Worm (Caenorhabditis elegans) whole organism, late embryonic: ENCODE results near the gene atg-10.
A peak's percentile ranks its signal among the peaks of the same experiment; 100 is the strongest.

Experiments
- C08G9.2 ChIP-seq: sonication (generic microtip); optimal IDR thresholded peaks from 2 replicates; lab custom pipeline; 2016; ENCODE audit warnings: mild to moderate bottlenecking, missing genetic modification characterization, moderate library complexity, missing compliant biosample characterization
- C38D4.7 ChIP-seq: fragments of 200-800 bp; sonication (Bioruptor generic); optimal IDR thresholded peaks from 2 replicates; lab custom pipeline; 2018; ENCODE audit warnings: mild to moderate bottlenecking, missing genetic modification characterization, moderate library complexity, missing compliant biosample characterization
- ama-1 ChIP-seq: fragments of 150-350 bp; optimal IDR thresholded peaks from 2 replicates; lab custom pipeline; 2014
- ceh-22 ChIP-seq: sonication (generic microtip); optimal IDR thresholded peaks from 2 replicates; lab custom pipeline; 2017; ENCODE audit warnings: missing biosample characterization, missing genetic modification characterization
- ceh-24 ChIP-seq: sonication (generic microtip); optimal IDR thresholded peaks from 2 replicates; lab custom pipeline; 2016; ENCODE audit warnings: mild to moderate bottlenecking, missing genetic modification characterization, missing compliant biosample characterization
- ceh-31 ChIP-seq: sonication (generic microtip); optimal IDR thresholded peaks from 2 replicates; lab custom pipeline; 2016; ENCODE audit warnings: missing genetic modification characterization, missing compliant biosample characterization
- ceh-45 ChIP-seq: fragments of 200-800 bp; sonication (Bioruptor generic); IDR thresholded peaks from 2 replicates; pipeline ENCODE4 v1.3.6; 2022; ENCODE audit warnings: missing genetic modification reagents, missing genetic modification characterization, missing compliant biosample characterization
- ceh-48 ChIP-seq: sonication (generic microtip); optimal IDR thresholded peaks from 2 replicates; lab custom pipeline; 2016; ENCODE audit warnings: missing genetic modification characterization, inconsistent platforms, missing compliant biosample characterization
- ceh-6 ChIP-seq: fragments of 200-800 bp; sonication (Bioruptor generic); optimal IDR thresholded peaks from 2 replicates; lab custom pipeline; 2018; ENCODE audit warnings: mild to moderate bottlenecking, missing genetic modification characterization, missing compliant biosample characterization
- ceh-9 ChIP-seq: sonication (generic microtip); optimal IDR thresholded peaks from 2 replicates; lab custom pipeline; 2016; ENCODE audit warnings: mild to moderate bottlenecking, missing genetic modification characterization, inconsistent platforms, missing compliant biosample characterization
- che-1 ChIP-seq: sonication (generic microtip); optimal IDR thresholded peaks from 2 replicates; lab custom pipeline; 2016; ENCODE audit warnings: mild to moderate bottlenecking, missing genetic modification characterization, missing compliant biosample characterization
- dmd-4 ChIP-seq: sonication (generic microtip); optimal IDR thresholded peaks from 2 replicates; lab custom pipeline; 2016; ENCODE audit warnings: borderline replicate concordance, missing genetic modification characterization, missing compliant biosample characterization
- dve-1 ChIP-seq: sonication (generic microtip); optimal IDR thresholded peaks from 2 replicates; lab custom pipeline; 2017; ENCODE audit warnings: antibody characterized with exemption, mild to moderate bottlenecking, missing genetic modification characterization, missing compliant biosample characterization
- elt-4 ChIP-seq: sonication (generic microtip); optimal IDR thresholded peaks from 2 replicates; lab custom pipeline; 2016; ENCODE audit warnings: missing genetic modification characterization, missing compliant biosample characterization
- fax-1 ChIP-seq: sonication (generic microtip); optimal IDR thresholded peaks from 2 replicates; lab custom pipeline; 2016; ENCODE audit warnings: missing genotype, missing genetic modification characterization, missing compliant biosample characterization
- fkh-6 ChIP-seq: sonication (generic microtip); optimal IDR thresholded peaks from 2 replicates; lab custom pipeline; 2016; ENCODE audit warnings: missing genetic modification characterization, missing compliant biosample characterization
- hlh-13 ChIP-seq: fragments of 200-800 bp; sonication (Bioruptor generic); optimal IDR thresholded peaks from 2 replicates; lab custom pipeline; 2018; ENCODE audit warnings: mild to moderate bottlenecking, missing genetic modification characterization, missing compliant biosample characterization
- hlh-30 ChIP-seq: sonication (generic microtip); optimal IDR thresholded peaks from 2 replicates; lab custom pipeline; 2017; ENCODE audit warnings: antibody characterized with exemption, missing genetic modification characterization, missing compliant biosample characterization; ENCODE audit not compliant: insufficient read depth
- hlh-6 ChIP-seq: sonication (generic microtip); optimal IDR thresholded peaks from 2 replicates; lab custom pipeline; 2016; ENCODE audit warnings: missing genotype, missing genetic modification characterization, missing compliant biosample characterization
- hlh-8 ChIP-seq: sonication (generic microtip); optimal IDR thresholded peaks from 2 replicates; lab custom pipeline; 2016; ENCODE audit warnings: missing genotype, missing genetic modification characterization, missing compliant biosample characterization
- lin-11 ChIP-seq: fragments of 200-800 bp; sonication (Bioruptor generic); optimal IDR thresholded peaks from 2 replicates; lab custom pipeline; 2018; ENCODE audit warnings: mild to moderate bottlenecking, missing genetic modification characterization, missing compliant biosample characterization
- madf-2 ChIP-seq: sonication (generic microtip); optimal IDR thresholded peaks from 2 replicates; lab custom pipeline; 2017; ENCODE audit warnings: missing genetic modification characterization, missing compliant biosample characterization
- nhr-11 ChIP-seq: fragments of 150-350 bp; optimal IDR thresholded peaks from 2 replicates; lab custom pipeline; 2014; ENCODE audit warnings: missing biosample characterization, missing genetic modification characterization
- nhr-232 ChIP-seq: sonication (generic microtip); optimal IDR thresholded peaks from 2 replicates; lab custom pipeline; 2016; ENCODE audit warnings: missing genetic modification characterization, missing compliant biosample characterization
- odd-2 ChIP-seq: sonication (generic microtip); optimal IDR thresholded peaks from 2 replicates; lab custom pipeline; 2017; ENCODE audit warnings: antibody characterized with exemption, mild to moderate bottlenecking, missing genetic modification characterization, missing compliant biosample characterization
- pag-3 ChIP-seq: sonication (generic microtip); optimal IDR thresholded peaks from 2 replicates; lab custom pipeline; 2016; ENCODE audit warnings: missing compliant biosample characterization, missing genetic modification characterization, borderline replicate concordance
- pat-9 ChIP-seq: fragments of 200-800 bp; sonication (Bioruptor generic); optimal IDR thresholded peaks from 2 replicates; lab custom pipeline; 2018; ENCODE audit warnings: mild to moderate bottlenecking, missing genetic modification characterization, moderate library complexity, missing compliant biosample characterization
- pax-1 ChIP-seq: fragments of 150-350 bp; optimal IDR thresholded peaks from 2 replicates; lab custom pipeline; 2014; ENCODE audit warnings: missing biosample characterization, missing genetic modification characterization
- pha-2 ChIP-seq: sonication (generic microtip); optimal IDR thresholded peaks from 2 replicates; lab custom pipeline; 2017; ENCODE audit warnings: mild to moderate bottlenecking, missing genetic modification characterization, missing compliant biosample characterization
- ref-2 ChIP-seq: sonication (generic microtip); optimal IDR thresholded peaks from 2 replicates; lab custom pipeline; 2016; ENCODE audit warnings: missing genetic modification characterization, missing compliant biosample characterization
- rnt-1 ChIP-seq: sonication (generic microtip); optimal IDR thresholded peaks from 2 replicates; lab custom pipeline; 2016; ENCODE audit warnings: missing genetic modification characterization, missing compliant biosample characterization
- syd-9 ChIP-seq: sonication (generic microtip); optimal IDR thresholded peaks from 2 replicates; lab custom pipeline; 2016; ENCODE audit warnings: mild to moderate bottlenecking, missing genetic modification characterization, moderate library complexity, missing compliant biosample characterization
- tbx-2 ChIP-seq: sonication (generic microtip); optimal IDR thresholded peaks from 2 replicates; lab custom pipeline; 2016; ENCODE audit warnings: missing genetic modification characterization, missing compliant biosample characterization
- unc-42 ChIP-seq: sonication (generic microtip); optimal IDR thresholded peaks from 2 replicates; lab custom pipeline; 2016; ENCODE audit warnings: missing genotype, missing genetic modification characterization, missing compliant biosample characterization
- unc-55 ChIP-seq: sonication (generic microtip); optimal IDR thresholded peaks from 2 replicates; lab custom pipeline; 2017; ENCODE audit warnings: missing biosample characterization, missing genetic modification reagents, missing genetic modification characterization
- unc-86 ChIP-seq: sonication (generic microtip); optimal IDR thresholded peaks from 2 replicates; lab custom pipeline; 2016; ENCODE audit warnings: missing genetic modification characterization, missing compliant biosample characterization

Gene atg-10

DNA sequence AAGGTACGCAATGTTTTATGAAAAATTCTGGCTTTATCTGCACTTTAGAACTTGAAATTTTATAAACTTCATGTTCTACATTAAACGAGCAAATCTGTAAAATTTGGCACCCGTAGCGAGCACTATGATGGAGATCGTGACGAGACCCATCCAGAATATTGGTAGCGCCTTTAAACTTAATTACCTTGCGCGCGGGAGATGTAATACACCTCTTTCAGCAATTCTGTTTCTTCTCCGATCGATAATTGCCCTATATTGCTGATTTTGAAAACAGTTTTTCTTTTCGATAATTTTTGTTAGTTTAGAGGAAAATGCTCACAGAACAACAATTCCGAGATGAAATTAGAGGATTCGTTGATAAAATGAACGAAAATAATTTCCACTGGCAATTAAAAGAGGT is at the start of gene atg-10:
TSS of gene atg-10 (plus strand) at position 301 of the 400 bp plus-strand sequence.
- TF ChIP-seq unc-86 (no peak), ceh-6 (no peak), unc-55 (no peak), pha-2 (tag; lab: Kevin White, UChicago) (no peak), unc-42 (tag; lab: Kevin White, UChicago) (no peak), ceh-9 (tag; lab: Kevin White, UChicago) (no peak), pax-1 (no peak), rnt-1 (no peak), ceh-31 (no peak), ref-2 (tag; lab: Kevin White, UChicago) (no peak), hlh-6 (no peak)

DNA sequence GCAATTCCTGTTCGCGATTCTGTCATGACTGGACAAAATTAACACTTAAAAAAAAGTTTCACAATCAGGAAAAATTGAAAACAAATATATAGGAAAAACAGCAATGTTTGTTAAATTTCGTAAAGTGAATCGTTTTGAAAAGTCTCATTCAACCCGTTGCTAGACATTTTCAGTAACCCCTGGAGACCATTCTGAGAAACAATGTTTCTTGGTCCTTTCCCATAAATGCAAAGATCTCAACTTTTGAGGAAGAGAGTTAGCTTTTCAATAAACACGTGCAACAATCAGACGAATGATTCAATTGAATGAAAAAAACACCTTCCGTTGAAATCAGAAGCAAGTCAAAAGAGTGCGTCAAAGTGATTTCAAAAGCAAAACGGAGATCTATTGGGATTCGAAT is 48.9 kb upstream of the atg-10 start, which contains the start of gene F28C6.9:
TSS of gene F28C6.9 (minus strand) at position 101 of the 400 bp plus-strand sequence.
- TF ChIP-seq madf-2 (tag; lab: Kevin White, UChicago) (no peak), odd-2 (tag; lab: Kevin White, UChicago) (no peak), ceh-9 (tag; lab: Kevin White, UChicago) (no peak), hlh-13 (GFP tag; lab: Kevin White, UChicago) (no peak), fax-1 (tag; lab: Kevin White, UChicago) (no peak), ceh-22 (no peak), tbx-2 (tag; lab: Kevin White, UChicago) (no peak), C08G9.2 (tag; lab: Kevin White, UChicago) (no peak), che-1 (tag; lab: Kevin White, UChicago) (no peak), elt-4 (no peak), ceh-48 (tag; lab: Kevin White, UChicago) (no peak), syd-9 (no peak), dmd-4 (tag; lab: Kevin White, UChicago) (no peak), hlh-30 (tag; lab: Kevin White, UChicago) (no peak), ref-2 (tag; lab: Kevin White, UChicago) (no peak), nhr-232 (no peak)

DNA sequence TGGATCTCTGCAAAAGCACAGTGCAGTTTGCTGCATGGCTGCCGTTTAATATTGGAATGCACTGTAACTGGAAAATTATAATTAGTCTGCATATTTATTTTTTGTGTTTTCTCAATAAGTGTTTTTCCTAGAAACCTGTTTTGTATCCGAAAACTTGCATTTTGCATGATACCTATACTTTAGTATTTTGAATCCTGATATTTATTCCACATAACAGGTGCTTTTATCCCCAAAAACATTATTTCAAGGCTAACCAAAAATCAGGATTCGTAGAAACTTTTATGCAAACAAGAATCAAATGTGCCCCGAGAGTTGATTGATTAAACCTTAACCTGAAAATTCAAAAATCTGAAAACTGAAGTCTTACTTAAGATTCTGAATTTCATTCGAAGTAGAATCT is 48.4 kb upstream of the atg-10 start:
- TF ChIP-seq ceh-45 (GFP tag; lab: Robert Waterston, UW) (no peak), unc-86 (no peak), fkh-6 (tag; lab: Kevin White, UChicago) (no peak), ceh-48 (tag; lab: Kevin White, UChicago) (no peak), dve-1 (tag; lab: Kevin White, UChicago) (no peak), ceh-24 (no peak), pag-3 (tag; lab: Kevin White, UChicago) (no peak), pat-9 (tag; lab: Kevin White, UChicago) (no peak), unc-55 (no peak)

DNA sequence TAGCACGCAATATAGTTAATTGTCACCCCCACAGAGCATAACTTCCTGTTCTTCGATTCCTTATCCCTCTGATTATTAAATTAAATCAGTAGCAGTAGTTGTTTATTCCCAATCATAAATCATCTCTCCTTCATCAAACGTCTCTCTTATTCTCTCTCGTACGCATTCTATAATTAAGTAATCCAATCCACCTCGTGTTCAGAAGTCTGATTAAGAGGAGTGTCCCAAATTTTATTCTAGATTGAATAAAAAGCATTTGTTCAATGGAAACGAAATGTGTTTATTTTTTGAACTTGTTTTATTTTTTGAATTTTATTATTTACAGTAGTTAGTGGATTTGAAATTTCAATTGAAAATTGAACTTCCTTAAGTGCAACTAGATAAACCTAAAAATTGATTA is 47.6 kb upstream of the atg-10 start:
- peak; percentile 53 for TF ChIP-seq unc-42 (tag; lab: Kevin White, UChicago)
- no peak for TF ChIP-seq hlh-8 (tag; lab: Kevin White, UChicago)

DNA sequence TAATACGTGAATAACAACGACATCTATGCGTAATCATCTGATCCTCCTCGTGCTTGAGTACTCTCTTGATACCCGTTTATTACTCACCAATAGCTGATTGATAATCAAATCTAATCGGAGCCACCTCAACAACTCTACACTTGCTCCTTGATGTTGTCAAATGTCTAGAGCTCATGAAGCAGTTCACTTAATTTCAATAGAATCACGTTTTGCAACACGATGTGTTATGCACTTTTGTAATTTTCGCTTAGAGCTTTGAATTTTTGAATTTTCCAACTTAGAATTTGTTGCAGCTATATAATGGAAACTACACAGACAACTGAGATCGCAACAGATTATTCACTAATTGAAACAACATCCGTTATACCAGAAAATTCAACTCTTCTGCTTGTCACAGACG is 46.5 kb upstream of the atg-10 start, which contains the start of gene T22C8.1:
TSS of gene T22C8.1 (plus strand) at position 301 of the 400 bp plus-strand sequence.
- TF ChIP-seq ref-2 (tag; lab: Kevin White, UChicago), result no peak
- TF ChIP-seq unc-55, result no peak
- no peak for TF ChIP-seq lin-11
- TF ChIP-seq ama-1, result no peak
- no peak for TF ChIP-seq hlh-13 (GFP tag; lab: Kevin White, UChicago)
- TF ChIP-seq nhr-11 (tag; lab: Kevin White, UChicago), result no peak
- TF ChIP-seq madf-2 (tag; lab: Kevin White, UChicago), result no peak
- TF ChIP-seq C38D4.7 (GFP tag; lab: Kevin White, UChicago), result no peak
- no peak for TF ChIP-seq pax-1
